Worm (Caenorhabditis elegans) whole organism, L4 larva: ENCODE results near the gene Y57E12AL.6.

Experiments
- Y5F2A.4 ChIP-seq: fragments of 200-800 bp; sonication (Bioruptor generic); optimal IDR thresholded peaks from 2 replicates; lab custom pipeline; 2018; ENCODE audit warnings: mild to moderate bottlenecking, missing genetic modification characterization, missing compliant biosample characterization
- aly-2 ChIP-seq: sonication (generic microtip); optimal IDR thresholded peaks from 2 replicates; lab custom pipeline; 2018; ENCODE audit warnings: missing biosample characterization, missing genetic modification characterization
- ceh-28 ChIP-seq: fragments of 150-350 bp; optimal IDR thresholded peaks from 2 replicates; lab custom pipeline; 2014; ENCODE audit warnings: missing biosample characterization, missing genetic modification reagents, missing genetic modification characterization
- hlh-30 ChIP-seq: sonication (generic microtip); optimal IDR thresholded peaks from 2 replicates; lab custom pipeline; 2017; ENCODE audit warnings: antibody characterized with exemption, mild to moderate bottlenecking, missing genetic modification characterization, missing compliant biosample characterization; ENCODE audit not compliant: insufficient read depth
- lim-7 ChIP-seq: fragments of 200-800 bp; sonication (Bioruptor generic); IDR thresholded peaks from 2 replicates; pipeline ENCODE4 v1.3.6; 2022; ENCODE audit warnings: missing genetic modification characterization, missing compliant biosample characterization
- lsy-2 ChIP-seq, 2 experiments: fragments of 150-350 bp in 1 of 2; sonication (generic microtip) in 1 of 2; optimal IDR thresholded peaks; 2 replicates each; lab custom pipeline; 2014 to 2017; ENCODE audit warnings: missing biosample characterization in 2 of 2, missing genetic modification characterization in 2 of 2
- madf-9 ChIP-seq: fragments of 200-800 bp; sonication (Bioruptor generic); conservative IDR thresholded peaks from 2 replicates; pipeline ENCODE4 v1.3.6; 2022; ENCODE audit warnings: missing genetic modification reagents, missing genetic modification characterization, missing compliant biosample characterization
- mes-2 ChIP-seq: sonication (generic microtip); optimal IDR thresholded peaks from 2 replicates; lab custom pipeline; 2016; ENCODE audit warnings: missing genotype, mild to moderate bottlenecking, missing genetic modification characterization, missing compliant biosample characterization; ENCODE audit not compliant: poor library complexity, severe bottlenecking
- nhr-28 ChIP-seq: fragments of 150-350 bp; optimal IDR thresholded peaks from 2 replicates; lab custom pipeline; 2014; ENCODE audit warnings: missing biosample characterization, missing genetic modification characterization
- nhr-76 ChIP-seq: fragments of 150-350 bp; optimal IDR thresholded peaks from 2 replicates; lab custom pipeline; 2014; ENCODE audit warnings: missing biosample characterization, missing genetic modification characterization
- unc-62 ChIP-seq, 3 experiments: fragments of 150-350 bp in 1 of 3; sonication (generic microtip); optimal IDR thresholded peaks in 2 of 3; peaks in 1 of 3; 1 replicate in 1 of 3; 2 replicates in 2 of 3; lab custom pipeline; 2014 to 2017; ENCODE audit warnings: missing biosample characterization in 3 of 3, missing genetic modification characterization in 3 of 3, missing genetic modification reagents in 3 of 3, missing genotype in 1 of 3
- ztf-11 ChIP-seq: fragments of 150-350 bp; optimal IDR thresholded peaks from 2 replicates; lab custom pipeline; 2014; ENCODE audit warnings: missing biosample characterization, missing genetic modification characterization

DNA sequence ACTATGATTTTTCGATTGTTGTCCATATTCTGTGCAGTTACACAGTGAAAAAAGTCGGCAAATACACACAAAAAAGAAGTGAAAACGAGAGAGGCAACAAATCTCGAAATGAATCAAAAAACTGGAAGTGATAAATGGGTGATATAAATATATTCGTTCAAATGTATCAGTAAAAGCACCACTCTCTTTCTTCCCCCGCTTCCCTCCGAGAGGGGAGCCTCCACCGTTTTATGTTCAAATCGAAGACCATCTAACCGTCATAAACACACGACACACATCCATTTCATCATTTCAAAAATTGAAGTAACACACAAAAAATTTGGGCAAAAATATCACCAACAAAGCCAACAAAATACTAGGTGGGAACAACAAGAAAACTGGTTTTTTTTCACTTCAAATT, 33.2 kb downstream of the Y57E12AL.6 start, which contains the start of gene F20A1.6:
- no peak for TF ChIP-seq ceh-28 (tag; lab: Kevin White, UChicago)
- no peak for TF ChIP-seq madf-9 (GFP tag; lab: Robert Waterston, UW)
- TF ChIP-seq nhr-28 (tag; lab: Kevin White, UChicago): no peak
- no peak for TF ChIP-seq aly-2 (tag; lab: Kevin White, UChicago)
- TF ChIP-seq lim-7 (GFP tag; lab: Robert Waterston, UW): no peak
- TF ChIP-seq Y5F2A.4 (GFP tag; lab: Kevin White, UChicago): no peak
- TF ChIP-seq hlh-30 (tag; lab: Kevin White, UChicago): no peak
- no peak for TF ChIP-seq mes-2 (tag; lab: Kevin White, UChicago)
- TF ChIP-seq nhr-76 (tag; lab: Kevin White, UChicago): no peak
- TF ChIP-seq ztf-11 (tag; lab: Kevin White, UChicago): no peak
- no peak for TF ChIP-seq lsy-2 (tag; optimal IDR thresholded peaks at IDR 0.05; lab: Kevin White, UChicago)
- no peak for TF ChIP-seq unc-62 (GFP tag; optimal IDR thresholded peaks at IDR 0.05 in 1 of 2; lab: Kevin White, UChicago)
- TF ChIP-seq unc-62 (tag; optimal IDR thresholded peaks at IDR 0.05; lab: Kevin White, UChicago): no peak
